Fruit fly (Drosophila melanogaster) S2 (cell line): Measurements from ENCODE around the gene Obp99c.

ENCODE experiments used
- CG8478 ChIP-seq: fragments of >200 bp; optimal IDR thresholded peaks from 2 replicates; lab custom pipeline; 2018
- CTCF ChIP-seq, 2 experiments: fragments of >200 bp; optimal IDR thresholded peaks; 2 replicates each; lab custom pipeline; 2018

- TF ChIP-seq CG8478 (lab: Kevin White, UChicago) (no peak), CTCF (optimal IDR thresholded peaks at IDR 0.05; lab: Kevin White, UChicago) (no peak)
These were observed 12.6 kb upstream of the Obp99c start for dm6 chr3R:29701739-29702138.
